Worm (Caenorhabditis elegans) whole organism, L1 larva: ENCODE data around the gene dyla-1.

ENCODE experiments used
- ama-1 ChIP-seq: fragments of 150-350 bp; optimal IDR thresholded peaks from 2 replicates; lab custom pipeline; 2014
- ceh-8 ChIP-seq: fragments of 200-800 bp; sonication (Bioruptor generic); optimal IDR thresholded peaks from 2 replicates; lab custom pipeline; 2018; ENCODE audit warnings: mild to moderate bottlenecking, missing genetic modification characterization, moderate library complexity, missing compliant biosample characterization
- ceh-88 ChIP-seq: fragments of 200-800 bp; sonication (Bioruptor generic); IDR thresholded peaks from 2 replicates; pipeline ENCODE4 v1.3.6; 2022; ENCODE audit warnings: missing genetic modification characterization, missing compliant biosample characterization
- dpl-1 ChIP-seq, 3 experiments: fragments of 150-350 bp in 2 of 3; sonication (generic microtip) in 1 of 3; optimal IDR thresholded peaks; 2 replicates each; lab custom pipeline; 2014 to 2017; ENCODE audit warnings: missing biosample characterization in 3 of 3, missing genetic modification characterization in 3 of 3, missing genetic modification reagents in 3 of 3
- elt-3 ChIP-seq, 6 experiments: fragments of 150-350 bp in 1 of 6; sonication (generic microtip); optimal IDR thresholded peaks; 2 replicates each; lab custom pipeline; 2017 to 2018; ENCODE audit warnings: missing biosample characterization in 6 of 6, missing genetic modification characterization in 6 of 6, inconsistent platforms in 1 of 6
- fkh-10 ChIP-seq: sonication (generic microtip); optimal IDR thresholded peaks from 2 replicates; lab custom pipeline; 2017; ENCODE audit warnings: missing biosample characterization, missing genetic modification reagents, missing genetic modification characterization
- lin-39 ChIP-seq: fragments of 150-350 bp; optimal IDR thresholded peaks from 2 replicates; lab custom pipeline; 2014; ENCODE audit warnings: missing biosample characterization, missing genetic modification reagents, missing genetic modification characterization
- nhr-77 ChIP-seq: fragments of 150-350 bp; optimal IDR thresholded peaks from 2 replicates; lab custom pipeline; 2014; ENCODE audit warnings: missing biosample characterization, missing genetic modification characterization
- sox-4 ChIP-seq: sonication (generic microtip); optimal IDR thresholded peaks from 2 replicates; lab custom pipeline; 2016; ENCODE audit warnings: missing genetic modification characterization, missing compliant biosample characterization
- unc-130 ChIP-seq: fragments of 150-350 bp; optimal IDR thresholded peaks from 2 replicates; lab custom pipeline; 2017; ENCODE audit warnings: missing biosample characterization, missing genetic modification characterization, inconsistent platforms
- unc-62 ChIP-seq: fragments of 150-350 bp; optimal IDR thresholded peaks from 2 replicates; lab custom pipeline; 2014; ENCODE audit warnings: missing biosample characterization, missing genetic modification reagents, missing genetic modification characterization
- zag-1 ChIP-seq: fragments of 150-350 bp; optimal IDR thresholded peaks from 2 replicates; lab custom pipeline; 2014; ENCODE audit warnings: missing biosample characterization, missing genetic modification characterization

DNA sequence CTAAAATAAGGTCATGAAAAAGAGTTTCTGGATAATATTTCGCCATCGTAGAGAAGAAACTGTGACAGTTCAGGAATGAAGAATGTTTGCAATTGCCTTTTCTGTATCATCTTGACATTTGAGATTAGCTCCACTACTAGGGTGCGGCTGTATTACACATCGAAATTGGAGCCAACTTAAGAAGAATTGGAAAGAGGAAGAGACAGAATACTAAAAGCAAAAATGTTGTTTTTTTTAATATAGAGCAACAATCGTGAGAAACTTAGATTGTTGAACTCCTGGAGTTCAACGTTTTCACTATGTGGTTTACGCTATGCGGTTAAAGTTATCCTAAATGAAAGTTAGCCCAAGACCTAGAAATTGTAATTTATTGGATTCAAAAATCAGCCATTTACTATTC lies 39.6 kb downstream of the dyla-1 start, which contains the start of gene acs-9:
- TF ChIP-seq dpl-1 (GFP tag; optimal IDR thresholded peaks at IDR 0.05; lab: Kevin White, UChicago) (no peak), nhr-77 (tag; lab: Kevin White, UChicago) (no peak), unc-130 (tag; lab: Kevin White, UChicago) (no peak), zag-1 (tag; lab: Kevin White, UChicago) (no peak), sox-4 (tag; lab: Kevin White, UChicago) (no peak), unc-62 (GFP tag; lab: Kevin White, UChicago) (no peak), ceh-8 (no peak), elt-3 (tag; optimal IDR thresholded peaks at IDR 0.05; lab: Kevin White, UChicago) (no peak), lin-39 (tag; lab: Kevin White, UChicago) (no peak), ceh-88 (GFP tag; lab: Robert Waterston, UW) (no peak), ama-1 (lab: Kevin White, UChicago) (no peak), fkh-10 (GFP tag; lab: Kevin White, UChicago) (no peak)
